Fruit fly (Drosophila melanogaster): ENCODE data around the gene CG9632.

CG9632 gene

DNA sequence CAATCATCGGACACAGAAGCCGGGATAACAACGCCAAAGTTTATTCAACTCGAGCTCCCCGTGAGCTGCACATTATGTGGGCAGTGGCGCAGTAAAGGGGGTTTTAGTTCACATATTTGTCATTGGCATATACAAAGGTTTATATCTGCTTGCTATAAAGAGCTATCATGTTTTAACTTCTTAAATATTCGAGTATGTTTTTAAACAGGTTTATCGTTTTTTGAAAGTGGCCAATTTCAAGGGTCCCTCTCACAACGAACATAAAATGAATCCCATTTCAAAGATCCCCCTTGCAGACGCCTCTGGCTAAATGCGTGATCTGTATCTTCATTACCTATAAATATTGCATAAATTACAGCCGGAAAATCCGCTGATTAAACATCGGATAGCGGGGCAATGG lies 32.4 kb upstream of the CG9632 start (continued):
- TF ChIP-seq CG14710 (tag; optimal IDR thresholded peaks at IDR 0.05) (no peak), lbe (GFP tag; optimal IDR thresholded peaks at IDR 0.05) (peak; percentile 31), Adf1 (GFP tag; IDR thresholded peaks at IDR 0.05) (no peak), Sox102F (GFP tag; optimal IDR thresholded peaks at IDR 0.05) (peak; percentile 51), NfI (GFP tag; optimal IDR thresholded peaks at IDR 0.05) (peak; percentile 9), dysf (GFP tag; IDR thresholded peaks at IDR 0.05) (peak; percentile 45; the same call in 1 of the 3 replicates), seq (GFP tag; IDR thresholded peaks at IDR 0.05) (0 out of 2 replicates have a peak, but pooled peaks have one; percentile 12), Drgx (GFP tag; IDR thresholded peaks at IDR 0.05) (peak; percentile 35; the same call in 1 of the 2 replicates), Abd-B (GFP tag; optimal IDR thresholded peaks at IDR 0.05) (no peak), C15 (GFP tag; IDR thresholded peaks at IDR 0.05) (no peak), amos (GFP tag; IDR thresholded peaks at IDR 0.05; ENCODE audit: partially characterized antibody) (no peak), CG11695 (GFP tag; IDR thresholded peaks at IDR 0.05) (no peak), CG34376 (GFP tag; optimal IDR thresholded peaks at IDR 0.05) (no peak), Hey (tag; optimal IDR thresholded peaks at IDR 0.05) (no peak), chinmo (GFP tag; IDR thresholded peaks at IDR 0.05; ENCODE audit: partially characterized antibody) (no peak), CG2678 (tag; optimal IDR thresholded peaks at IDR 0.05) (no peak), nmo (GFP tag; optimal IDR thresholded peaks at IDR 0.05) (peak; percentile 63), Mes4 (GFP tag; optimal IDR thresholded peaks at IDR 0.05) (no peak), disco-r (GFP tag; optimal IDR thresholded peaks at IDR 0.05) (no peak)

DNA sequence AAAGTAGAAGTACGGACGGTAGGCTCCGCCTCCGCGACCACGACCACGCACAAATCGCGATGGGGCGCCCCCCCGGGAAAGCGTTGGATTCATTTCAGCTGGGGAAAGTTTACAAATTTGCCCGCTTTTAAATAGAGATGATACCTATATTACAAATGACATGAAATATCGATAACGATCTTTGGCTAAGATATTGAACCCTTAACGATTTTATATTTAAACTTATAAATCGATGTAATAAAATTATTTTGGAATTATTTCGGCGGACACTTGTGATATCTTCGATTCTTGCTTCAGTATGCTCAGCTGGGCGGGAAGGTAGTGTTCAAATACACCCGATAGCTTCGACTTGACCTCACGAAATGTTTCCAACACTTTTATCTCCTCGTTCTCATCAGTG lies 27.5 kb upstream of the CG9632 start, which contains the start of gene rec:
Gene rec, minus strand, starts transcription at position 108 of the 400 bp plus-strand sequence.
- TF ChIP-seq Dp (GFP tag; optimal IDR thresholded peaks at IDR 0.05) (peak; percentile 54), BEAF-32 (GFP tag; optimal IDR thresholded peaks at IDR 0.05) (peak; percentile 60), Med (GFP tag) (peak; percentile 66), CG10979 (tag; optimal IDR thresholded peaks at IDR 0.05) (no peak), CG34224 (GFP tag; IDR thresholded peaks at IDR 0.05; ENCODE audit: partially characterized antibody) (peak; percentile 42; the same call in 1 of the 3 replicates), jing (GFP tag; optimal IDR thresholded peaks at IDR 0.05) (no peak), chinmo (GFP tag; IDR thresholded peaks at IDR 0.05; ENCODE audit: partially characterized antibody) (0 out of 4 replicates have a peak, but pooled peaks have one; percentile 42), ro (GFP tag; IDR thresholded peaks at IDR 0.05) (no peak), CG10267 (tag; optimal IDR thresholded peaks at IDR 0.05) (peak; percentile 14), CG7372 (GFP tag; IDR thresholded peaks at IDR 0.05) (no peak), btn (GFP tag; optimal IDR thresholded peaks at IDR 0.05) (no peak), Sin3A (optimal IDR thresholded peaks at IDR 0.05) (peak; percentile 17), HLH4C (GFP tag; IDR thresholded peaks at IDR 0.05; ENCODE audit: partially characterized antibody) (peak; percentile 57; the same call in 2 of the 3 replicates), sna (GFP tag; IDR thresholded peaks at IDR 0.05; ENCODE audit: partially characterized antibody) (peak; percentile 58; the same call in 1 of the 2 replicates), CG14860 (GFP tag; IDR thresholded peaks at IDR 0.05; ENCODE audit: partially characterized antibody) (peak; percentile 41; the same call in 1 of the 3 replicates), ATbp (GFP tag; optimal IDR thresholded peaks at IDR 0.05) (no peak), hbn (GFP tag; IDR thresholded peaks at IDR 0.05; ENCODE audit: partially characterized antibody) (peak; percentile 31; the same call in 1 of the 2 replicates), ash1 (GFP tag; optimal IDR thresholded peaks at IDR 0.05) (no peak), CG2129 (GFP tag; IDR thresholded peaks at IDR 0.05; ENCODE audit: partially characterized antibody) (peak; percentile 17; the same call in 1 of the 2 replicates), CG1603 (tag; optimal IDR thresholded peaks at IDR 0.05) (peak; percentile 36), CG16813 (GFP tag; IDR thresholded peaks at IDR 0.05; ENCODE audit: partially characterized antibody) (peak; percentile 35; the same call in 2 of the 3 replicates), Doc3 (GFP tag; IDR thresholded peaks at IDR 0.05; ENCODE audit: partially characterized antibody) (peak; percentile 52; the same call in 1 of the 3 replicates), Dll (GFP tag; IDR thresholded peaks at IDR 0.05; ENCODE audit: partially characterized antibody) (peak; percentile 74), knrl (GFP tag; IDR thresholded peaks at IDR 0.05; ENCODE audit: partially characterized antibody) (peak; percentile 66; the same call in 2 of the 3 replicates), fd64A (GFP tag; optimal IDR thresholded peaks at IDR 0.05) (no peak), pzg (GFP tag; optimal IDR thresholded peaks at IDR 0.05) (peak; percentile 19), maf-S (GFP tag; optimal IDR thresholded peaks at IDR 0.05) (no peak), Sry-δ (GFP tag; optimal IDR thresholded peaks at IDR 0.05) (peak; percentile 57), NC2α (GFP tag; optimal IDR thresholded peaks at IDR 0.05) (no peak), Eip74EF (GFP tag; optimal IDR thresholded peaks at IDR 0.05) (no peak)

All from whole organism, embryonic.